Fruit fly (Drosophila melanogaster) whole organism, embryonic: Measurements from ENCODE around the gene rempA.

ENCODE experiments used
- CG10366 ChIP-seq: fragments of 200-800 bp; sonication (Bioruptor generic); IDR thresholded peaks from 2 replicates; pipeline ENCODE4 v1.3.6; 2022; ENCODE audit warnings: missing biosample characterization, missing genetic modification characterization
- CG10565 ChIP-seq: fragments of 200-800 bp; sonication (Bioruptor generic); optimal IDR thresholded peaks from 3 replicates; lab custom pipeline; 2016; ENCODE audit warnings: missing biosample characterization, mild to moderate bottlenecking, missing genetic modification characterization
- CG11093 ChIP-seq: fragments of 200-800 bp; sonication (Bioruptor generic); IDR thresholded peaks from 3 replicates; pipeline ENCODE4 v1.3.6; 2022; ENCODE audit warnings: missing biosample characterization, missing genetic modification characterization
- CG11247 ChIP-seq: fragments of 200-800 bp; sonication (Bioruptor generic); IDR thresholded peaks from 2 replicates; pipeline ENCODE4 v1.3.6; 2022; ENCODE audit warnings: missing biosample characterization, missing genetic modification characterization
- CG12219 ChIP-seq: fragments of 200-800 bp; sonication (Bioruptor generic); optimal IDR thresholded peaks from 3 replicates; lab custom pipeline; 2018; ENCODE audit warnings: missing biosample characterization, mild to moderate bottlenecking, missing genetic modification characterization
- CG12391 ChIP-seq: fragments of 200-800 bp; sonication (Bioruptor generic); optimal IDR thresholded peaks from 3 replicates; lab custom pipeline; 2018; ENCODE audit warnings: missing biosample characterization, mild to moderate bottlenecking, missing genetic modification characterization, moderate library complexity
- CG13123 ChIP-seq: fragments of 200-800 bp; sonication (Bioruptor generic); optimal IDR thresholded peaks from 2 replicates; lab custom pipeline; 2016; ENCODE audit warnings: missing biosample characterization, missing genetic modification characterization
- CG13296 ChIP-seq: fragments of 200-800 bp; sonication (Bioruptor generic); optimal IDR thresholded peaks from 3 replicates; lab custom pipeline; 2018; ENCODE audit warnings: missing biosample characterization, mild to moderate bottlenecking, missing genetic modification characterization
- CG16815 ChIP-seq: fragments of 200-800 bp; sonication (Bioruptor generic); optimal IDR thresholded peaks from 3 replicates; lab custom pipeline; 2017; ENCODE audit warnings: missing biosample characterization, mild to moderate bottlenecking, missing genetic modification characterization
- CG17186 ChIP-seq: fragments of 200-800 bp; sonication (Bioruptor generic); optimal IDR thresholded peaks from 3 replicates; lab custom pipeline; 2017; ENCODE audit warnings: missing biosample characterization, missing genetic modification reagents, missing genetic modification characterization
- CG2116 ChIP-seq: fragments of 200-800 bp; sonication (Bioruptor generic); optimal IDR thresholded peaks from 3 replicates; lab custom pipeline; 2018; ENCODE audit warnings: missing biosample characterization, mild to moderate bottlenecking, missing genetic modification characterization
- CG2199 ChIP-seq: fragments of 200-800 bp; sonication (Bioruptor generic); IDR thresholded peaks from 3 replicates; pipeline ENCODE4 v1.3.6; 2022; ENCODE audit warnings: missing biosample characterization, missing genetic modification characterization
- CG30403 ChIP-seq: fragments of 200-800 bp; sonication (Bioruptor generic); optimal IDR thresholded peaks from 3 replicates; lab custom pipeline; 2016; ENCODE audit warnings: missing biosample characterization, missing genetic modification characterization
- CG31441 ChIP-seq: fragments of 200-800 bp; sonication (Bioruptor generic); IDR thresholded peaks from 2 replicates; pipeline ENCODE4 v1.3.6; 2022; ENCODE audit warnings: missing biosample characterization, missing genetic modification characterization
- CG3281 ChIP-seq: fragments of 200-800 bp; sonication (Bioruptor generic); optimal IDR thresholded peaks from 3 replicates; lab custom pipeline; 2017; ENCODE audit warnings: missing biosample characterization, mild to moderate bottlenecking, missing genetic modification characterization
- CG33557 ChIP-seq: fragments of 200-800 bp; sonication (Bioruptor generic); optimal IDR thresholded peaks from 2 replicates; lab custom pipeline; 2019; ENCODE audit warnings: missing biosample characterization, mild to moderate bottlenecking, missing genetic modification characterization, moderate library complexity
- CG7786 ChIP-seq: fragments of 200-800 bp; sonication (Bioruptor generic); optimal IDR thresholded peaks from 2 replicates; lab custom pipeline; 2016; ENCODE audit warnings: missing biosample characterization, missing genetic modification characterization
- CG7928 ChIP-seq: fragments of 200-800 bp; sonication (Bioruptor generic); optimal IDR thresholded peaks from 2 replicates; lab custom pipeline; 2017; ENCODE audit warnings: missing biosample characterization, mild to moderate bottlenecking, missing genetic modification characterization
- CG8359 ChIP-seq: fragments of 200-800 bp; sonication (Bioruptor generic); optimal IDR thresholded peaks from 2 replicates; lab custom pipeline; 2017; ENCODE audit warnings: missing biosample characterization, mild to moderate bottlenecking, missing genetic modification characterization, borderline replicate concordance
- CG8765 ChIP-seq: fragments of 200-800 bp; sonication (Bioruptor generic); IDR thresholded peaks from 2 replicates; pipeline ENCODE4 v1.3.6; 2022; ENCODE audit warnings: missing biosample characterization, missing genetic modification characterization
- CG9609 ChIP-seq: fragments of 200-800 bp; sonication (Bioruptor generic); optimal IDR thresholded peaks from 3 replicates; lab custom pipeline; 2016; ENCODE audit warnings: missing biosample characterization, missing genetic modification characterization
- CG9817 ChIP-seq: fragments of 200-800 bp; sonication (Bioruptor generic); optimal IDR thresholded peaks from 2 replicates; lab custom pipeline; 2018; ENCODE audit warnings: missing biosample characterization, mild to moderate bottlenecking, missing genetic modification characterization, moderate library complexity
- CoRest ChIP-seq: fragments of 200-800 bp; sonication (Bioruptor generic); optimal IDR thresholded peaks from 3 replicates; lab custom pipeline; 2018; ENCODE audit warnings: missing biosample characterization, mild to moderate bottlenecking, missing genetic modification characterization, moderate library complexity
- CrebB ChIP-seq: fragments of 200-800 bp; sonication (Bioruptor generic); optimal IDR thresholded peaks from 3 replicates; lab custom pipeline; 2018; ENCODE audit warnings: missing biosample characterization, mild to moderate bottlenecking, missing genetic modification characterization
- Dfd ChIP-seq, 2 experiments: fragments of >200 bp; optimal IDR thresholded peaks; 2 replicates each; lab custom pipeline; 2017; ENCODE audit warnings: missing biosample characterization in 2 of 2, missing genetic modification characterization in 2 of 2
- Drgx ChIP-seq: fragments of 200-800 bp; sonication (Bioruptor generic); IDR thresholded peaks from 2 replicates; pipeline ENCODE4 v1.3.6; 2022; ENCODE audit warnings: missing biosample characterization, missing genetic modification characterization
- HLH3B ChIP-seq: fragments of 200-800 bp; sonication (Bioruptor generic); IDR thresholded peaks from 2 replicates; pipeline ENCODE4 v1.3.6; 2022; ENCODE audit warnings: missing biosample characterization, missing genetic modification characterization
- Lim3 ChIP-seq: fragments of 200-800 bp; sonication (Bioruptor generic); IDR thresholded peaks from 2 replicates; pipeline ENCODE4 v1.3.6; 2022; ENCODE audit warnings: missing biosample characterization, missing genetic modification characterization
- Oli ChIP-seq: fragments of 200-800 bp; sonication (Bioruptor generic); optimal IDR thresholded peaks from 2 replicates; lab custom pipeline; 2018; ENCODE audit warnings: missing biosample characterization, mild to moderate bottlenecking, missing genetic modification characterization, moderate library complexity
- amos ChIP-seq: fragments of 200-800 bp; sonication (Bioruptor generic); IDR thresholded peaks from 2 replicates; pipeline ENCODE4 v1.3.6; 2022; ENCODE audit warnings: missing biosample characterization, missing genetic modification characterization; ENCODE audit not compliant: partially characterized antibody
- bbx ChIP-seq: fragments of 200-800 bp; sonication (Bioruptor generic); IDR thresholded peaks from 2 replicates; pipeline ENCODE4 v1.3.6; 2022; ENCODE audit warnings: missing biosample characterization, missing genetic modification characterization; ENCODE audit not compliant: partially characterized antibody
- chif ChIP-seq, 2 experiments: fragments of 200-800 bp; sonication (Bioruptor generic); optimal IDR thresholded peaks; 3 replicates each; lab custom pipeline; 2016; ENCODE audit warnings: missing biosample characterization in 2 of 2, missing genetic modification characterization in 2 of 2
- chn ChIP-seq: fragments of 200-800 bp; sonication (Bioruptor generic); optimal IDR thresholded peaks from 2 replicates; lab custom pipeline; 2016; ENCODE audit warnings: missing biosample characterization, missing genetic modification characterization
- danr ChIP-seq: fragments of 200-800 bp; sonication (Bioruptor generic); IDR thresholded peaks from 2 replicates; pipeline ENCODE4 v1.3.6; 2022; ENCODE audit warnings: missing biosample characterization, missing genetic modification characterization
- dysf ChIP-seq: fragments of 200-800 bp; sonication (Bioruptor generic); IDR thresholded peaks from 3 replicates; pipeline ENCODE4 v1.3.6; 2022; ENCODE audit warnings: missing biosample characterization, missing genetic modification characterization
- fd102C ChIP-seq: fragments of 200-800 bp; sonication (Bioruptor generic); optimal IDR thresholded peaks from 2 replicates; lab custom pipeline; 2018; ENCODE audit warnings: missing biosample characterization, mild to moderate bottlenecking, missing genetic modification characterization, moderate library complexity
- fru ChIP-seq: fragments of >200 bp; optimal IDR thresholded peaks from 2 replicates; lab custom pipeline; 2017
- kah ChIP-seq: fragments of 200-800 bp; sonication (Bioruptor generic); optimal IDR thresholded peaks from 2 replicates; lab custom pipeline; 2018; ENCODE audit warnings: missing biosample characterization, mild to moderate bottlenecking, missing genetic modification characterization
- kay ChIP-seq: fragments of 200-800 bp; sonication (Bioruptor generic); optimal IDR thresholded peaks from 2 replicates; lab custom pipeline; 2016; ENCODE audit warnings: missing biosample characterization, missing genetic modification characterization
- lmd ChIP-seq: fragments of 200-800 bp; sonication (Bioruptor generic); IDR thresholded peaks from 2 replicates; pipeline ENCODE4 v1.3.6; 2022; ENCODE audit warnings: missing biosample characterization, missing genetic modification characterization
- luna ChIP-seq: fragments of 200-800 bp; sonication (Bioruptor generic); optimal IDR thresholded peaks from 2 replicates; lab custom pipeline; 2016; ENCODE audit warnings: missing biosample characterization, missing genetic modification characterization
- mld ChIP-seq: fragments of 200-800 bp; sonication (Bioruptor generic); IDR thresholded peaks from 3 replicates; pipeline ENCODE4 v1.3.6; 2022; ENCODE audit warnings: missing biosample characterization, missing genetic modification characterization; ENCODE audit not compliant: partially characterized antibody
- pb ChIP-seq: fragments of 200-800 bp; sonication (Bioruptor generic); optimal IDR thresholded peaks from 3 replicates; lab custom pipeline; 2016; ENCODE audit warnings: missing biosample characterization, missing genetic modification characterization
- pita ChIP-seq: fragments of 200-800 bp; sonication (Bioruptor generic); optimal IDR thresholded peaks from 2 replicates; lab custom pipeline; 2017; ENCODE audit warnings: missing biosample characterization, mild to moderate bottlenecking, missing genetic modification characterization
- run ChIP-seq: fragments of 200-800 bp; sonication (Bioruptor generic); optimal IDR thresholded peaks from 3 replicates; lab custom pipeline; 2018; ENCODE audit warnings: missing biosample characterization, mild to moderate bottlenecking, missing genetic modification characterization
- shn ChIP-seq: fragments of 200-800 bp; sonication (Bioruptor generic); optimal IDR thresholded peaks from 3 replicates; lab custom pipeline; 2016; ENCODE audit warnings: missing biosample characterization, missing genetic modification characterization
- stwl ChIP-seq: fragments of 200-800 bp; sonication (Bioruptor generic); optimal IDR thresholded peaks from 3 replicates; lab custom pipeline; 2018; ENCODE audit warnings: missing biosample characterization, mild to moderate bottlenecking, missing genetic modification characterization, moderate library complexity
- tgo ChIP-seq: fragments of 200-800 bp; sonication (Bioruptor generic); IDR thresholded peaks from 3 replicates; pipeline ENCODE4 v1.3.6; 2022; ENCODE audit warnings: missing biosample characterization, missing genetic modification characterization
- unpg ChIP-seq: fragments of 200-800 bp; sonication (Bioruptor generic); optimal IDR thresholded peaks from 3 replicates; lab custom pipeline; 2018; ENCODE audit warnings: missing biosample characterization, mild to moderate bottlenecking, missing genetic modification characterization, moderate library complexity
- wdn ChIP-seq: fragments of 200-800 bp; sonication (Bioruptor generic); IDR thresholded peaks from 2 replicates; pipeline ENCODE4 v1.3.6; 2022; ENCODE audit warnings: missing biosample characterization, missing genetic modification characterization

rempA gene

DNA sequence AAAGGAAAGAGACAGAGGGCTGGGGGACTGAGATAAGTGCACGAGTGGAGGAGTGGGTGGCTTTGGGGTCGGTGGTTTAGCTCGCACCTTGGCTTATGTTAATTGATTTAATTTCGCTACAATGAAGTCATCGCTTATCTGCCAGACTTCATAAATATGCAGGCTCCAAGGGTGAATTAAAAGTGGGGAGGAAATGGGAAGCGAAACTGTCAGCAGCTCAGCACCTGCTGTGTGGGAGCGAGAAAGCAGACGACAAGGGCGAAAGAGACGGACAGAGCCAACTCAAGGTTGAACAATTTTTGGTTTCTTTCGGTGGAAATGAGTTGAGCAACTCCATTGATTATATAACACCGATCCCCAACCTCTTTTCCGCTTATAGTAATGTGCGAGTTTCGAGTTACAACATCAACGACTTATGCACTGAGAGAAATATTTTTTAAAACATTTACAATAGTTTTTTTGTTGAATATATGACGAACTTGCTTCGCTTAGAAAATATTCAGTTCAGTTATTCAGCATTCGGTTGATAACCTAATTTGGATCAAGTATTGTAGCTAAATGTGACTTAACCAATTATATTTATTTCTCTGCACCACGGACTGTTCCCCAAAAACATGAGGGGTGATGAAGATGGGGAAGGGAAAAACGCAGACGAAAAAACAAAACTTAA lies 39.6 kb downstream of the rempA start (continued):
- TF ChIP-seq shn (GFP tag; lab: Kevin White, UChicago): peak; percentile 70
- TF ChIP-seq kah (GFP tag; lab: Kevin White, UChicago): peak; percentile 67
- TF ChIP-seq CG7786 (GFP tag; lab: Kevin White, UChicago): peak; percentile 64
- TF ChIP-seq Lim3 (GFP tag; lab: Robert Waterston, UW): peak; percentile 65; the same call in 1 of the 2 replicates
- TF ChIP-seq CG3281 (GFP tag; lab: Kevin White, UChicago): peak; percentile 25
- no peak for TF ChIP-seq amos (GFP tag; lab: Robert Waterston, UW)
- peak; percentile 91 for TF ChIP-seq CoRest (tag; lab: Kevin White, UChicago)
- TF ChIP-seq CG17186 (GFP tag; lab: Kevin White, UChicago): no peak
- TF ChIP-seq dysf (GFP tag; lab: Robert Waterston, UW): peak; percentile 86
- TF ChIP-seq CG8359 (GFP tag; lab: Kevin White, UChicago): peak; percentile 42
- TF ChIP-seq CG10366 (GFP tag; lab: Robert Waterston, UW): peak; percentile 86
- TF ChIP-seq pb (GFP tag; lab: Kevin White, UChicago): peak; percentile 66
- TF ChIP-seq CG12219 (GFP tag; lab: Kevin White, UChicago): peak; percentile 90
- peak; percentile 80 for TF ChIP-seq danr (GFP tag; lab: Robert Waterston, UW)
- peak; percentile 84 for TF ChIP-seq CG33557
- peak; percentile 48; the same call in 2 of the 3 replicates for TF ChIP-seq CG2199 (GFP tag; lab: Robert Waterston, UW)
- TF ChIP-seq chif (GFP tag; optimal IDR thresholded peaks at IDR 0.05; lab: Kevin White, UChicago): peak; percentile 86 to 92
- TF ChIP-seq Drgx (GFP tag; lab: Robert Waterston, UW): 0 out of 2 replicates have a peak, but pooled peaks have one; percentile 26
- TF ChIP-seq CG11093 (GFP tag; lab: Robert Waterston, UW): peak; percentile 70; the same call in 2 of the 3 replicates
- peak; percentile 55 for TF ChIP-seq CG13123
- no peak for TF ChIP-seq fru (lab: Kevin White, UChicago)
- peak; percentile 38; the same call in 1 of the 2 replicates for TF ChIP-seq wdn (GFP tag; lab: Robert Waterston, UW)
- TF ChIP-seq CrebB: peak; percentile 57
- TF ChIP-seq stwl (tag; lab: Kevin White, UChicago): peak; percentile 9
- TF ChIP-seq CG2116 (GFP tag; lab: Kevin White, UChicago): peak; percentile 61
- TF ChIP-seq CG12391: peak; percentile 93
- TF ChIP-seq CG11247: peak; percentile 52
- peak; percentile 85 for TF ChIP-seq tgo (GFP tag; lab: Robert Waterston, UW)
- TF ChIP-seq Dfd (GFP tag; optimal IDR thresholded peaks at IDR 0.05; lab: Kevin White, UChicago): no peak
- TF ChIP-seq mld: no peak
- peak; percentile 79 for TF ChIP-seq lmd (GFP tag; lab: Robert Waterston, UW)
- peak; percentile 94 for TF ChIP-seq unpg (GFP tag; lab: Kevin White, UChicago)
- TF ChIP-seq CG30403: peak; percentile 89
- TF ChIP-seq run: peak; percentile 86
- peak; percentile 70 for TF ChIP-seq kay (GFP tag; lab: Kevin White, UChicago)
- peak; percentile 58 for TF ChIP-seq CG9817
- peak; percentile 93 for TF ChIP-seq Oli (tag; lab: Kevin White, UChicago)
- TF ChIP-seq HLH3B (GFP tag; lab: Robert Waterston, UW): peak; percentile 92
- no peak for TF ChIP-seq luna (GFP tag; lab: Kevin White, UChicago)
- TF ChIP-seq CG9609 (GFP tag; lab: Kevin White, UChicago): peak; percentile 63
- TF ChIP-seq CG7928: no peak
- peak; percentile 89 for TF ChIP-seq chn (GFP tag; lab: Kevin White, UChicago)
- TF ChIP-seq CG8765 (GFP tag; lab: Robert Waterston, UW): peak; percentile 38; the same call in 1 of the 2 replicates
- TF ChIP-seq CG13296 (GFP tag; lab: Kevin White, UChicago): peak; percentile 51
- TF ChIP-seq CG16815: peak; percentile 73
- TF ChIP-seq pita (GFP tag; lab: Kevin White, UChicago): no peak
- peak; percentile 11 for TF ChIP-seq CG10565 (GFP tag; lab: Kevin White, UChicago)
- TF ChIP-seq bbx (GFP tag; lab: Robert Waterston, UW): no peak
- TF ChIP-seq CG31441: peak; percentile 84
- TF ChIP-seq fd102C: peak; percentile 32
